In genomic region chrII:6383183-6383695, ce11 we compare ENCODE assay signal across 2 worm cellular contexts.
A peak's percentile ranks its signal among the peaks of the same experiment; 100 is the strongest.
TF ChIP-seq lines count a peak whose summit lies in the region.

Gene F58F12.1 (plus strand): TSS chrII:6383645.

TF ChIP-seq in whole organism, L4 larva, 104 proteins besides CTCF, POLR2A, EP300 and RAD21 (continued from another document and continues in another):
- TF ChIP-seq arid-1 (GFP tag; conservative IDR thresholded peaks at IDR 0.05; lab: Robert Waterston, UW) (no peak), skn-1 (tag; optimal IDR thresholded peaks at IDR 0.05; lab: Kevin White, UChicago) (no peak), nhr-111 (GFP tag; optimal IDR thresholded peaks at IDR 0.05; lab: Kevin White, UChicago) (no peak), zfp-3 (GFP tag; conservative IDR thresholded peaks at IDR 0.05; lab: Robert Waterston, UW) (no peak), nhr-48 (tag; optimal IDR thresholded peaks at IDR 0.05; lab: Kevin White, UChicago) (no peak), ceh-44 (GFP tag; IDR thresholded peaks at IDR 0.05; lab: Robert Waterston, UW) (no peak), dmd-9 (GFP tag; IDR thresholded peaks at IDR 0.05; lab: Robert Waterston, UW) (no peak), gei-8 (GFP tag; optimal IDR thresholded peaks at IDR 0.05; lab: Kevin White, UChicago) (no peak), lim-7 (GFP tag; IDR thresholded peaks at IDR 0.05; lab: Robert Waterston, UW) (no peak), mes-2 (tag; optimal IDR thresholded peaks at IDR 0.05; lab: Kevin White, UChicago; ENCODE audit: poor library complexity, severe bottlenecking) (peak; percentile 97), hlh-11 (tag; optimal IDR thresholded peaks at IDR 0.05; lab: Kevin White, UChicago) (peak; percentile 31), ces-1 (GFP tag; optimal IDR thresholded peaks at IDR 0.05; lab: Kevin White, UChicago) (no peak), aha-1 (tag; lab: Kevin White, UChicago) (peak; percentile 24), egl-27 (tag; optimal IDR thresholded peaks at IDR 0.05; lab: Kevin White, UChicago) (no peak), T20F7.1 (GFP tag; optimal IDR thresholded peaks at IDR 0.05; lab: Kevin White, UChicago) (no peak), fos-1 (tag; optimal IDR thresholded peaks at IDR 0.05; lab: Kevin White, UChicago) (no peak), php-3 (GFP tag; IDR thresholded peaks at IDR 0.05; lab: Robert Waterston, UW) (no peak), zip-11 (GFP tag; IDR thresholded peaks at IDR 0.05; lab: Robert Waterston, UW) (no peak), tag-97 (GFP tag; IDR thresholded peaks at IDR 0.05; lab: Robert Waterston, UW) (no peak), nhr-237 (tag; optimal IDR thresholded peaks at IDR 0.05; lab: Kevin White, UChicago) (no peak), ceh-28 (tag; optimal IDR thresholded peaks at IDR 0.05; lab: Kevin White, UChicago) (no peak), dmd-6 (GFP tag; IDR thresholded peaks at IDR 0.05; lab: Robert Waterston, UW) (peak; percentile 14; the same call in 1 of the 2 replicates), daf-16 (GFP tag; optimal IDR thresholded peaks at IDR 0.05; lab: Kevin White, UChicago) (no peak), daf-16 (tag; optimal IDR thresholded peaks at IDR 0.05; lab: Kevin White, UChicago) (peak; percentile 50), pha-4 (GFP tag; IDR thresholded peaks at IDR 0.05; lab: Robert Waterston, UW) (no peak), pha-4 (tag; optimal IDR thresholded peaks at IDR 0.05; lab: Kevin White, UChicago) (no peak), ZK337.2 (GFP tag; IDR thresholded peaks at IDR 0.05; lab: Robert Waterston, UW) (peak; percentile 47; the same call in 1 of the 2 replicates), madf-9 (GFP tag; conservative IDR thresholded peaks at IDR 0.05; lab: Robert Waterston, UW) (no peak), mxl-2 (GFP tag; conservative IDR thresholded peaks at IDR 0.05; lab: Robert Waterston, UW) (no peak), zfp-2 (tag; optimal IDR thresholded peaks at IDR 0.05; lab: Kevin White, UChicago) (no peak), nhr-25 (tag; optimal IDR thresholded peaks at IDR 0.05; lab: Kevin White, UChicago; ENCODE audit: borderline replicate concordance, insufficient read depth) (no peak), nhr-42 (GFP tag; IDR thresholded peaks at IDR 0.05; lab: Robert Waterston, UW) (no peak), mdt-29 (GFP tag; IDR thresholded peaks at IDR 0.05; lab: Robert Waterston, UW) (no peak), pqm-1 (tag; optimal IDR thresholded peaks at IDR 0.05; lab: Kevin White, UChicago) (no peak), lin-38 (GFP tag; IDR thresholded peaks at IDR 0.05; lab: Robert Waterston, UW) (peak; percentile 94), zag-1 (tag; optimal IDR thresholded peaks at IDR 0.05; lab: Kevin White, UChicago) (no peak), mxl-3 (GFP tag; optimal IDR thresholded peaks at IDR 0.05; lab: Kevin White, UChicago) (no peak), F49E8.2 (tag; optimal IDR thresholded peaks at IDR 0.05; lab: Kevin White, UChicago; ENCODE audit: borderline replicate concordance) (no peak), nhr-6 (tag; optimal IDR thresholded peaks at IDR 0.05; lab: Kevin White, UChicago) (peak; percentile 43), lin-29 (GFP tag; IDR thresholded peaks at IDR 0.05; lab: Robert Waterston, UW) (no peak), R02D3.7 (tag; optimal IDR thresholded peaks at IDR 0.05; lab: Kevin White, UChicago) (no peak), mep-1 (tag; optimal IDR thresholded peaks at IDR 0.05; lab: Kevin White, UChicago) (peak; percentile 66), daf-12 (tag; optimal IDR thresholded peaks at IDR 0.05; lab: Kevin White, UChicago) (no peak), nhr-77 (tag; optimal IDR thresholded peaks at IDR 0.05; lab: Kevin White, UChicago) (no peak), dve-1 (tag; optimal IDR thresholded peaks at IDR 0.05; lab: Kevin White, UChicago; ENCODE audit: insufficient read depth) (peak; percentile 50), daf-19 (GFP tag; conservative IDR thresholded peaks at IDR 0.05; lab: Robert Waterston, UW) (no peak), Y5F2A.4 (GFP tag; optimal IDR thresholded peaks at IDR 0.05; lab: Kevin White, UChicago) (no peak), nhr-102 (tag; optimal IDR thresholded peaks at IDR 0.05; lab: Kevin White, UChicago) (no peak), lin-15B (tag; optimal IDR thresholded peaks at IDR 0.05; lab: Kevin White, UChicago) (no peak), F44E2.7 (GFP tag; IDR thresholded peaks at IDR 0.05; lab: Robert Waterston, UW) (no peak), ctbp-1 (GFP tag; IDR thresholded peaks at IDR 0.05; lab: Robert Waterston, UW) (no peak), aly-2 (tag; optimal IDR thresholded peaks at IDR 0.05; lab: Kevin White, UChicago) (no peak), lin-13 (GFP tag; optimal IDR thresholded peaks at IDR 0.05; lab: Kevin White, UChicago) (peak; percentile 43), egl-43 (GFP tag; IDR thresholded peaks at IDR 0.05; lab: Robert Waterston, UW) (no peak), F37D6.2 (tag; optimal IDR thresholded peaks at IDR 0.05; lab: Kevin White, UChicago) (no peak), sdz-12 (GFP tag; optimal IDR thresholded peaks at IDR 0.05; lab: Kevin White, UChicago) (no peak), hlh-30 (tag; optimal IDR thresholded peaks at IDR 0.05; lab: Kevin White, UChicago; ENCODE audit: insufficient read depth) (peak; percentile 52), vab-7 (GFP tag; IDR thresholded peaks at IDR 0.05; lab: Robert Waterston, UW) (no peak), unc-130 (GFP tag; optimal IDR thresholded peaks at IDR 0.05; lab: Kevin White, UChicago) (peak; percentile 90), ztf-7 (tag; optimal IDR thresholded peaks at IDR 0.05; lab: Kevin White, UChicago) (no peak), ceh-20 (GFP tag; IDR thresholded peaks at IDR 0.05; lab: Robert Waterston, UW) (no peak), fkh-10 (GFP tag; optimal IDR thresholded peaks at IDR 0.05; lab: Kevin White, UChicago) (no peak), hif-1 (tag; optimal IDR thresholded peaks at IDR 0.05; lab: Kevin White, UChicago) (peak in 1 of 2 experiments; percentile 75), cey-2 (tag; optimal IDR thresholded peaks at IDR 0.05; lab: Kevin White, UChicago; ENCODE audit: borderline replicate concordance, insufficient read depth) (no peak), nhr-28 (tag; optimal IDR thresholded peaks at IDR 0.05; lab: Kevin White, UChicago) (peak; percentile 55), unc-62 (GFP tag; optimal IDR thresholded peaks at IDR 0.05 in 1 of 2; lab: Kevin White, UChicago) (peak in 1 of 2 experiments; percentile 75), unc-62 (tag; optimal IDR thresholded peaks at IDR 0.05; lab: Kevin White, UChicago) (no peak), zip-2 (tag; optimal IDR thresholded peaks at IDR 0.05; lab: Kevin White, UChicago) (no peak)

TF ChIP-seq in whole organism, late embryonic, 69 proteins besides CTCF, POLR2A, EP300 and RAD21 (continued from another document):
- TF ChIP-seq odd-2 (tag; optimal IDR thresholded peaks at IDR 0.05; lab: Kevin White, UChicago): no peak
- TF ChIP-seq ceh-9 (tag; optimal IDR thresholded peaks at IDR 0.05; lab: Kevin White, UChicago): no peak
- peak; percentile 83 for TF ChIP-seq C08G9.2 (tag; optimal IDR thresholded peaks at IDR 0.05; lab: Kevin White, UChicago)
- no peak for TF ChIP-seq ceh-48 (tag; optimal IDR thresholded peaks at IDR 0.05; lab: Kevin White, UChicago)
- TF ChIP-seq mec-3 (tag; optimal IDR thresholded peaks at IDR 0.05; lab: Kevin White, UChicago; ENCODE audit: borderline replicate concordance): no peak
- no peak for TF ChIP-seq pag-3 (tag; optimal IDR thresholded peaks at IDR 0.05; lab: Kevin White, UChicago; ENCODE audit: borderline replicate concordance)
- no peak for TF ChIP-seq syd-9 (tag; optimal IDR thresholded peaks at IDR 0.05; lab: Kevin White, UChicago)
- TF ChIP-seq ceh-30 (tag; optimal IDR thresholded peaks at IDR 0.05; lab: Kevin White, UChicago): no peak
- TF ChIP-seq ceh-2 (tag; optimal IDR thresholded peaks at IDR 0.05; lab: Kevin White, UChicago): peak; percentile 88
- TF ChIP-seq ztf-16 (tag; optimal IDR thresholded peaks at IDR 0.05; lab: Kevin White, UChicago): no peak
- no peak for TF ChIP-seq C38D4.7 (GFP tag; optimal IDR thresholded peaks at IDR 0.05; lab: Kevin White, UChicago)
- TF ChIP-seq tbx-2 (tag; optimal IDR thresholded peaks at IDR 0.05; lab: Kevin White, UChicago): peak; percentile 88
- TF ChIP-seq pat-9 (tag; optimal IDR thresholded peaks at IDR 0.05; lab: Kevin White, UChicago): no peak
- TF ChIP-seq ceh-22 (tag; optimal IDR thresholded peaks at IDR 0.05; lab: Kevin White, UChicago): no peak
- TF ChIP-seq pax-1 (tag; optimal IDR thresholded peaks at IDR 0.05; lab: Kevin White, UChicago): no peak
- no peak for TF ChIP-seq K02D7.2 (tag; optimal IDR thresholded peaks at IDR 0.05; lab: Kevin White, UChicago)
- TF ChIP-seq T23F11.4 (GFP tag; optimal IDR thresholded peaks at IDR 0.05; lab: Kevin White, UChicago): no peak
- TF ChIP-seq lin-11 (tag; optimal IDR thresholded peaks at IDR 0.05; lab: Kevin White, UChicago): no peak
- no peak for TF ChIP-seq fkh-10 (GFP tag; optimal IDR thresholded peaks at IDR 0.05; lab: Kevin White, UChicago)
- no peak for TF ChIP-seq ceh-6 (GFP tag; optimal IDR thresholded peaks at IDR 0.05; lab: Kevin White, UChicago)
- TF ChIP-seq dmd-4 (tag; optimal IDR thresholded peaks at IDR 0.05; lab: Kevin White, UChicago; ENCODE audit: borderline replicate concordance): peak; percentile 28
- TF ChIP-seq pha-2 (tag; optimal IDR thresholded peaks at IDR 0.05; lab: Kevin White, UChicago): no peak
- TF ChIP-seq elt-4 (tag; optimal IDR thresholded peaks at IDR 0.05; lab: Kevin White, UChicago): no peak
- TF ChIP-seq nhr-232 (tag; optimal IDR thresholded peaks at IDR 0.05; lab: Kevin White, UChicago): no peak
- TF ChIP-seq sox-4 (tag; optimal IDR thresholded peaks at IDR 0.05; lab: Kevin White, UChicago): no peak
- peak; percentile 19 for TF ChIP-seq ceh-18 (tag; optimal IDR thresholded peaks at IDR 0.05; lab: Kevin White, UChicago)
- no peak for TF ChIP-seq K09A11.1 (tag; optimal IDR thresholded peaks at IDR 0.05; lab: Kevin White, UChicago; ENCODE audit: insufficient read depth)
- TF ChIP-seq ceh-19 (GFP tag; optimal IDR thresholded peaks at IDR 0.05; lab: Kevin White, UChicago): no peak
- TF ChIP-seq gmeb-2 (tag; optimal IDR thresholded peaks at IDR 0.05; lab: Kevin White, UChicago): peak; percentile 12
- peak; percentile 57 for TF ChIP-seq rnt-1 (tag; optimal IDR thresholded peaks at IDR 0.05; lab: Kevin White, UChicago)
- no peak for TF ChIP-seq hlh-6 (tag; optimal IDR thresholded peaks at IDR 0.05; lab: Kevin White, UChicago)
- no peak for TF ChIP-seq sdc-2 (tag; optimal IDR thresholded peaks at IDR 0.05; lab: Kevin White, UChicago)
- TF ChIP-seq pha-4 (tag; optimal IDR thresholded peaks at IDR 0.05; lab: Kevin White, UChicago): no peak
- no peak for TF ChIP-seq unc-3 (GFP tag; conservative IDR thresholded peaks at IDR 0.05; lab: Robert Waterston, UW)
- TF ChIP-seq unc-3 (tag; optimal IDR thresholded peaks at IDR 0.05; lab: Kevin White, UChicago): no peak
- peak; percentile 71 for TF ChIP-seq hlh-8 (tag; optimal IDR thresholded peaks at IDR 0.05; lab: Kevin White, UChicago)
- TF ChIP-seq npax-4 (tag; optimal IDR thresholded peaks at IDR 0.05; lab: Kevin White, UChicago): no peak
- TF ChIP-seq ref-2 (tag; optimal IDR thresholded peaks at IDR 0.05; lab: Kevin White, UChicago): peak; percentile 56
- TF ChIP-seq ceh-31 (tag; optimal IDR thresholded peaks at IDR 0.05; lab: Kevin White, UChicago): peak; percentile 93
- TF ChIP-seq hlh-15 (tag; optimal IDR thresholded peaks at IDR 0.05; lab: Kevin White, UChicago): no peak
- no peak for TF ChIP-seq madf-2 (tag; optimal IDR thresholded peaks at IDR 0.05; lab: Kevin White, UChicago)
- TF ChIP-seq hlh-13 (GFP tag; optimal IDR thresholded peaks at IDR 0.05; lab: Kevin White, UChicago): no peak
TF ChIP-seq in whole organism, late embryonic: peak in this region for 22.
